Fruit fly (Drosophila melanogaster) whole organism, prepupa: ENCODE results near the gene yellow-b.

ENCODE experiments used
- CG10631 ChIP-seq: fragments of 200-800 bp; sonication (Bioruptor generic); optimal IDR thresholded peaks from 2 replicates; lab custom pipeline; 2016; ENCODE audit warnings: missing biosample characterization, missing genetic modification characterization
- CG11294 ChIP-seq: fragments of 200-800 bp; sonication (Bioruptor generic); IDR thresholded peaks from 2 replicates; pipeline ENCODE4 v1.3.6; 2022; ENCODE audit warnings: missing biosample characterization, missing genetic modification characterization
- CG11762 ChIP-seq: fragments of 200-800 bp; sonication (Bioruptor generic); optimal IDR thresholded peaks from 3 replicates; lab custom pipeline; 2016; ENCODE audit warnings: missing biosample characterization, missing genetic modification characterization; ENCODE audit not compliant: insufficient read depth
- CG11902 ChIP-seq: fragments of 200-800 bp; sonication (Bioruptor generic); optimal IDR thresholded peaks from 3 replicates; lab custom pipeline; 2016; ENCODE audit warnings: missing biosample characterization, missing genetic modification characterization
- CG15336 ChIP-seq: fragments of 200-800 bp; sonication (Bioruptor generic); IDR thresholded peaks from 2 replicates; pipeline ENCODE4 v1.3.6; 2022; ENCODE audit warnings: missing biosample characterization, missing genetic modification characterization
- CG1621 ChIP-seq: fragments of 200-800 bp; sonication (Bioruptor generic); optimal IDR thresholded peaks from 3 replicates; lab custom pipeline; 2018; ENCODE audit warnings: missing biosample characterization, mild to moderate bottlenecking, missing genetic modification characterization
- CG16779 ChIP-seq: fragments of 200-800 bp; sonication (Bioruptor generic); optimal IDR thresholded peaks from 3 replicates; lab custom pipeline; 2017; ENCODE audit warnings: missing biosample characterization, mild to moderate bottlenecking, missing genetic modification characterization
- CG3032 ChIP-seq: fragments of 200-800 bp; optimal IDR thresholded peaks from 2 replicates; lab custom pipeline; 2019; ENCODE audit warnings: missing biosample characterization, mild to moderate bottlenecking, missing genetic modification characterization, moderate library complexity
- CG31627 ChIP-seq: fragments of 200-800 bp; sonication (Bioruptor generic); optimal IDR thresholded peaks from 3 replicates; lab custom pipeline; 2016; ENCODE audit warnings: missing biosample characterization, missing genetic modification characterization
- CG34406 ChIP-seq: fragments of 200-800 bp; sonication (Bioruptor generic); optimal IDR thresholded peaks from 3 replicates; lab custom pipeline; 2016; ENCODE audit warnings: missing biosample characterization, missing genetic modification characterization
- CG6163 ChIP-seq: fragments of 200-800 bp; sonication (Bioruptor generic); IDR thresholded peaks from 3 replicates; pipeline ENCODE4 v1.3.6; 2022; ENCODE audit warnings: missing biosample characterization, missing genetic modification characterization
- CG6276 ChIP-seq: fragments of 200-800 bp; sonication (Bioruptor generic); optimal IDR thresholded peaks from 2 replicates; lab custom pipeline; 2017; ENCODE audit warnings: missing biosample characterization, mild to moderate bottlenecking, missing genetic modification characterization
- CG6792 ChIP-seq: fragments of 200-800 bp; sonication (Bioruptor generic); optimal IDR thresholded peaks from 3 replicates; lab custom pipeline; 2016; ENCODE audit warnings: missing biosample characterization, missing genetic modification characterization
- CG6808 ChIP-seq: fragments of 200-800 bp; sonication (Bioruptor generic); optimal IDR thresholded peaks from 3 replicates; lab custom pipeline; 2017; ENCODE audit warnings: missing biosample characterization, missing genetic modification characterization, mild to moderate bottlenecking, moderate library complexity, missing genetic modification reagents
- CG6854 ChIP-seq: fragments of 200-800 bp; sonication (Bioruptor generic); optimal IDR thresholded peaks from 2 replicates; lab custom pipeline; 2017; ENCODE audit warnings: missing biosample characterization, mild to moderate bottlenecking, missing genetic modification characterization
- CG8119 ChIP-seq: fragments of 200-800 bp; sonication (Bioruptor generic); IDR thresholded peaks from 3 replicates; pipeline ENCODE4 v1.3.6; 2022; ENCODE audit warnings: missing biosample characterization, missing genetic modification characterization
- CG8319 ChIP-seq: fragments of 200-800 bp; sonication (Bioruptor generic); optimal IDR thresholded peaks from 3 replicates; lab custom pipeline; 2016; ENCODE audit warnings: missing biosample characterization, missing genetic modification characterization
- CG8632 ChIP-seq: fragments of 200-800 bp; sonication (Bioruptor generic); optimal IDR thresholded peaks from 3 replicates; lab custom pipeline; 2016; ENCODE audit warnings: missing biosample characterization, missing genetic modification characterization
- CG9139 ChIP-seq: fragments of 200-800 bp; sonication (Bioruptor generic); optimal IDR thresholded peaks from 3 replicates; lab custom pipeline; 2017; ENCODE audit warnings: missing biosample characterization, mild to moderate bottlenecking, missing genetic modification characterization
- Eip75B ChIP-seq: fragments of 200-800 bp; sonication (Bioruptor generic); optimal IDR thresholded peaks from 3 replicates; lab custom pipeline; 2016; ENCODE audit warnings: missing biosample characterization, missing genetic modification characterization
- Ets21C ChIP-seq: fragments of 200-800 bp; sonication (Bioruptor generic); optimal IDR thresholded peaks from 3 replicates; lab custom pipeline; 2016; ENCODE audit warnings: missing biosample characterization, missing genetic modification characterization
- Gug ChIP-seq: fragments of 200-800 bp; sonication (Bioruptor generic); IDR thresholded peaks from 2 replicates; pipeline ENCODE4 v1.3.6; 2022; ENCODE audit warnings: missing biosample characterization, missing genetic modification characterization
- Hr39 ChIP-seq: fragments of 200-800 bp; sonication (Bioruptor generic); optimal IDR thresholded peaks from 2 replicates; lab custom pipeline; 2016; ENCODE audit warnings: missing biosample characterization, missing genetic modification characterization
- Lpt ChIP-seq: fragments of 200-800 bp; sonication (Bioruptor generic); optimal IDR thresholded peaks from 3 replicates; lab custom pipeline; 2016; ENCODE audit warnings: missing biosample characterization, missing genetic modification characterization
- Met ChIP-seq: fragments of 200-800 bp; sonication (Bioruptor generic); optimal IDR thresholded peaks from 3 replicates; lab custom pipeline; 2016; ENCODE audit warnings: missing biosample characterization, missing genetic modification characterization
- Sox102F ChIP-seq: fragments of 200-800 bp; sonication (Bioruptor generic); optimal IDR thresholded peaks from 2 replicates; lab custom pipeline; 2016; ENCODE audit warnings: missing biosample characterization, mild to moderate bottlenecking, missing genetic modification characterization
- Sox14 ChIP-seq: fragments of 200-800 bp; sonication (Bioruptor generic); optimal IDR thresholded peaks from 3 replicates; lab custom pipeline; 2016; ENCODE audit warnings: missing biosample characterization, missing genetic modification characterization
- acj6 ChIP-seq: fragments of 200-800 bp; sonication (Bioruptor generic); optimal IDR thresholded peaks from 3 replicates; lab custom pipeline; 2016; ENCODE audit warnings: missing biosample characterization, missing genetic modification characterization
- cyc ChIP-seq: fragments of 200-800 bp; sonication (Bioruptor generic); optimal IDR thresholded peaks from 3 replicates; lab custom pipeline; 2016; ENCODE audit warnings: missing biosample characterization, missing genetic modification characterization
- dac ChIP-seq: fragments of 200-800 bp; sonication (Bioruptor generic); optimal IDR thresholded peaks from 2 replicates; lab custom pipeline; 2017; ENCODE audit warnings: missing biosample characterization, mild to moderate bottlenecking, missing genetic modification characterization
- dsx ChIP-seq: fragments of 200-800 bp; optimal IDR thresholded peaks from 3 replicates; lab custom pipeline; 2019; ENCODE audit warnings: missing biosample characterization, mild to moderate bottlenecking, missing genetic modification characterization, moderate library complexity; ENCODE audit not compliant: poor library complexity, severe bottlenecking
- eg ChIP-seq: fragments of 200-800 bp; sonication (Bioruptor generic); IDR thresholded peaks from 3 replicates; pipeline ENCODE4 v1.3.6; 2022; ENCODE audit warnings: missing biosample characterization, missing genetic modification characterization
- lz ChIP-seq: fragments of 200-800 bp; sonication (Bioruptor generic); optimal IDR thresholded peaks from 3 replicates; lab custom pipeline; 2016; ENCODE audit warnings: missing biosample characterization, missing genetic modification characterization
- net ChIP-seq: fragments of 200-800 bp; sonication (Bioruptor generic); optimal IDR thresholded peaks from 3 replicates; lab custom pipeline; 2016; ENCODE audit warnings: missing biosample characterization, missing genetic modification characterization
- salr ChIP-seq, 2 experiments: fragments of 200-800 bp; sonication (Bioruptor generic); optimal IDR thresholded peaks; 3 replicates each; lab custom pipeline; 2016 to 2018; ENCODE audit warnings: missing biosample characterization in 2 of 2, missing genetic modification characterization in 2 of 2, mild to moderate bottlenecking in 1 of 2
- ss ChIP-seq, 2 experiments: fragments of 200-800 bp; sonication (Bioruptor generic); optimal IDR thresholded peaks; 2 replicates in 1 of 2; 3 replicates in 1 of 2; lab custom pipeline; 2017 to 2018; ENCODE audit warnings: mild to moderate bottlenecking in 2 of 2, missing biosample characterization in 2 of 2, missing genetic modification characterization in 2 of 2, moderate library complexity in 1 of 2
- svp ChIP-seq: fragments of 200-800 bp; sonication (Bioruptor generic); peaks from one replicate; lab custom pipeline; 2016; ENCODE audit warnings: missing biosample characterization, missing genetic modification characterization
- topi ChIP-seq: fragments of 200-800 bp; sonication (Bioruptor generic); optimal IDR thresholded peaks from 3 replicates; lab custom pipeline; 2016; ENCODE audit warnings: missing biosample characterization, missing genetic modification characterization
- vri ChIP-seq: fragments of 200-800 bp; sonication (Bioruptor generic); optimal IDR thresholded peaks from 3 replicates; lab custom pipeline; 2016; ENCODE audit warnings: missing biosample characterization, mild to moderate bottlenecking, missing genetic modification characterization

The yellow-b gene

dm6 chr2L:16760504-16761417 is 6.6 kb downstream of the yellow-b start, which contains the start of gene ppk17:
ppk17 (minus strand) TSS chr2L:16760554.
- TF ChIP-seq Met (GFP tag; lab: Kevin White, UChicago) = no peak
- no peak for TF ChIP-seq Lpt (GFP tag; lab: Kevin White, UChicago)
- no peak for TF ChIP-seq Sox102F (GFP tag; lab: Kevin White, UChicago)
- TF ChIP-seq CG1621 = no peak
- TF ChIP-seq CG8319 = no peak
- TF ChIP-seq eg (GFP tag; lab: Robert Waterston, UW) = peak; percentile 75; the same call in 2 of the 3 replicates
- no peak for TF ChIP-seq Eip75B (GFP tag; lab: Kevin White, UChicago)
- no peak for TF ChIP-seq CG9139
- no peak for TF ChIP-seq CG11294
- TF ChIP-seq ss (GFP tag; optimal IDR thresholded peaks at IDR 0.05; lab: Kevin White, UChicago) = no peak
- no peak for TF ChIP-seq Sox14
- no peak for TF ChIP-seq topi (GFP tag; lab: Kevin White, UChicago)
- TF ChIP-seq CG31627 (GFP tag; lab: Kevin White, UChicago) = no peak
- TF ChIP-seq acj6 (GFP tag; lab: Kevin White, UChicago) = no peak
- no peak for TF ChIP-seq CG11902 (GFP tag; lab: Kevin White, UChicago)
- TF ChIP-seq CG8119 (GFP tag; lab: Robert Waterston, UW) = peak; percentile 55
- TF ChIP-seq lz = no peak
- TF ChIP-seq CG6808 (GFP tag; lab: Kevin White, UChicago) = no peak
- TF ChIP-seq net (GFP tag; lab: Kevin White, UChicago) = no peak
- peak; percentile 56 for TF ChIP-seq CG6276 (GFP tag; lab: Kevin White, UChicago)
- no peak for TF ChIP-seq CG11762 (GFP tag; lab: Kevin White, UChicago)
- TF ChIP-seq vri (GFP tag; lab: Kevin White, UChicago) = no peak
- peak; percentile 58 for TF ChIP-seq CG15336 (GFP tag; lab: Robert Waterston, UW)
- no peak for TF ChIP-seq CG6792 (GFP tag; lab: Kevin White, UChicago)
- TF ChIP-seq CG6163 (GFP tag; lab: Robert Waterston, UW) = peak; percentile 48; the same call in 1 of the 3 replicates
- TF ChIP-seq cyc (GFP tag; lab: Kevin White, UChicago) = no peak
- TF ChIP-seq salr (GFP tag; optimal IDR thresholded peaks at IDR 0.05; lab: Kevin White, UChicago) = no peak
- no peak for TF ChIP-seq CG10631
- 0 out of 2 replicates have a peak, but pooled peaks have one; percentile 19 for TF ChIP-seq Gug (GFP tag; lab: Robert Waterston, UW)
- no peak for TF ChIP-seq dac
- no peak for TF ChIP-seq CG16779 (tag; lab: Kevin White, UChicago)
- TF ChIP-seq CG8632 (GFP tag; lab: Kevin White, UChicago) = no peak
- TF ChIP-seq CG34406 (GFP tag; lab: Kevin White, UChicago) = no peak
- no peak for TF ChIP-seq dsx
- TF ChIP-seq Ets21C = no peak
- no peak for TF ChIP-seq CG3032 (tag; lab: Kevin White, UChicago)
- TF ChIP-seq CG6854 (GFP tag; lab: Kevin White, UChicago) = no peak
- TF ChIP-seq, all 60 proteins: peak for 6

dm6 chr2L:16761891-16762290 is 7.8 kb downstream of the yellow-b start:
- TF ChIP-seq svp (GFP tag; lab: Kevin White, UChicago) = peak; percentile 49
- no peak for TF ChIP-seq Met (GFP tag; lab: Kevin White, UChicago)
- 0 out of 3 replicates have a peak, but pooled peaks have one; percentile 12 for TF ChIP-seq eg (GFP tag; lab: Robert Waterston, UW)
- TF ChIP-seq lz = no peak
- no peak for TF ChIP-seq Hr39 (GFP tag; lab: Kevin White, UChicago)
- TF ChIP-seq, all 60 proteins: peak for 2
